Fruit fly (Drosophila melanogaster) whole organism, embryonic: ENCODE results near the gene CG12115.
A peak's percentile ranks its signal among the peaks of the same experiment; 100 is the strongest.

Experiments used
- Ada2b ChIP-seq: fragments of 200-800 bp; sonication (Bioruptor generic); IDR thresholded peaks from 2 replicates; pipeline ENCODE4 v1.3.6; 2022; ENCODE audit warnings: missing biosample characterization, missing genetic modification characterization
- Atf6 ChIP-seq: fragments of 200-800 bp; sonication (Bioruptor generic); IDR thresholded peaks from 2 replicates; pipeline ENCODE4 v1.3.6; 2022; ENCODE audit warnings: missing biosample characterization, missing genetic modification characterization
- B-H1 ChIP-seq: fragments of 200-800 bp; sonication (Bioruptor generic); IDR thresholded peaks from 3 replicates; pipeline ENCODE4 v1.3.6; 2022; ENCODE audit warnings: missing biosample characterization, missing genetic modification characterization
- Bgb ChIP-seq: fragments of 200-800 bp; sonication (Bioruptor generic); IDR thresholded peaks from 2 replicates; pipeline ENCODE4 v1.3.6; 2022; ENCODE audit warnings: missing biosample characterization, missing genetic modification characterization; ENCODE audit not compliant: partially characterized antibody
- BtbVII ChIP-seq: fragments of 200-800 bp; sonication (Bioruptor generic); optimal IDR thresholded peaks from 3 replicates; lab custom pipeline; 2017; ENCODE audit warnings: missing biosample characterization, mild to moderate bottlenecking, missing genetic modification characterization
- C15 ChIP-seq: fragments of 200-800 bp; sonication (Bioruptor generic); IDR thresholded peaks from 3 replicates; pipeline ENCODE4 v1.3.6; 2022; ENCODE audit warnings: missing biosample characterization, missing genetic modification characterization
- CG10321 ChIP-seq: fragments of 200-800 bp; sonication (Bioruptor generic); IDR thresholded peaks from 2 replicates; pipeline ENCODE4 v1.3.6; 2022; ENCODE audit warnings: missing biosample characterization, missing genetic modification characterization
- CG10959 ChIP-seq: fragments of 200-800 bp; sonication (Bioruptor generic); IDR thresholded peaks from 2 replicates; pipeline ENCODE4 v1.3.6; 2022; ENCODE audit warnings: missing biosample characterization, missing genetic modification characterization
- CG10979 ChIP-seq: fragments of 200-800 bp; sonication (Bioruptor generic); optimal IDR thresholded peaks from 2 replicates; lab custom pipeline; 2018; ENCODE audit warnings: missing biosample characterization, mild to moderate bottlenecking, missing genetic modification characterization, moderate library complexity
- CG11247 ChIP-seq: fragments of 200-800 bp; sonication (Bioruptor generic); IDR thresholded peaks from 2 replicates; pipeline ENCODE4 v1.3.6; 2022; ENCODE audit warnings: missing biosample characterization, missing genetic modification characterization
- CG11696 ChIP-seq: fragments of 200-800 bp; sonication (Bioruptor generic); IDR thresholded peaks from 2 replicates; pipeline ENCODE4 v1.3.6; 2022; ENCODE audit warnings: missing biosample characterization, missing genetic modification characterization
- CG12104 ChIP-seq: fragments of 200-800 bp; sonication (Bioruptor generic); optimal IDR thresholded peaks from 3 replicates; lab custom pipeline; 2016; ENCODE audit warnings: missing biosample characterization, missing genetic modification characterization
- CG12155 ChIP-seq: fragments of 200-800 bp; sonication (Bioruptor generic); optimal IDR thresholded peaks from 3 replicates; lab custom pipeline; 2016; ENCODE audit warnings: missing biosample characterization, missing genetic modification characterization
- CG12659 ChIP-seq: fragments of 200-800 bp; sonication (Bioruptor generic); optimal IDR thresholded peaks from 3 replicates; lab custom pipeline; 2017; ENCODE audit warnings: mild to moderate bottlenecking, missing biosample characterization, missing genetic modification reagents, missing genetic modification characterization
- CG13296 ChIP-seq: fragments of 200-800 bp; sonication (Bioruptor generic); optimal IDR thresholded peaks from 3 replicates; lab custom pipeline; 2018; ENCODE audit warnings: missing biosample characterization, mild to moderate bottlenecking, missing genetic modification characterization
- CG13424 ChIP-seq: fragments of 200-800 bp; sonication (Bioruptor generic); optimal IDR thresholded peaks from 2 replicates; lab custom pipeline; 2019; ENCODE audit warnings: missing biosample characterization, mild to moderate bottlenecking, missing genetic modification characterization, moderate library complexity
- CG15073 ChIP-seq: fragments of 200-800 bp; sonication (Bioruptor generic); optimal IDR thresholded peaks from 2 replicates; lab custom pipeline; 2016; ENCODE audit warnings: missing biosample characterization, missing genetic modification characterization
- CG17186 ChIP-seq: fragments of 200-800 bp; sonication (Bioruptor generic); optimal IDR thresholded peaks from 3 replicates; lab custom pipeline; 2017; ENCODE audit warnings: missing biosample characterization, missing genetic modification reagents, missing genetic modification characterization
- CG18262 ChIP-seq: fragments of 200-800 bp; optimal IDR thresholded peaks from 3 replicates; lab custom pipeline; 2019; ENCODE audit warnings: missing biosample characterization, mild to moderate bottlenecking, missing genetic modification characterization, moderate library complexity
- CG6683 ChIP-seq: fragments of 200-800 bp; sonication (Bioruptor generic); optimal IDR thresholded peaks from 2 replicates; lab custom pipeline; 2017; ENCODE audit warnings: missing biosample characterization, mild to moderate bottlenecking, missing genetic modification characterization, missing genetic modification reagents
- ERR ChIP-seq: fragments of 200-800 bp; sonication (Bioruptor generic); optimal IDR thresholded peaks from 2 replicates; lab custom pipeline; 2016; ENCODE audit warnings: missing biosample characterization, missing genetic modification characterization
- Elba2 ChIP-seq: fragments of 200-800 bp; sonication (Bioruptor generic); optimal IDR thresholded peaks from 3 replicates; lab custom pipeline; 2016; ENCODE audit warnings: missing biosample characterization, missing genetic modification characterization
- HHEX ChIP-seq: fragments of 200-800 bp; sonication (Bioruptor generic); optimal IDR thresholded peaks from 3 replicates; lab custom pipeline; 2017; ENCODE audit warnings: missing biosample characterization, mild to moderate bottlenecking, missing genetic modification characterization, missing genetic modification reagents
- Hmx ChIP-seq: fragments of 200-800 bp; sonication (Bioruptor generic); optimal IDR thresholded peaks from 2 replicates; lab custom pipeline; 2016; ENCODE audit warnings: missing biosample characterization, missing genetic modification characterization
- Hsf ChIP-seq: fragments of 200-800 bp; sonication (Bioruptor generic); optimal IDR thresholded peaks from 3 replicates; lab custom pipeline; 2016; ENCODE audit warnings: missing biosample characterization, missing genetic modification characterization
- Max ChIP-seq: fragments of 200-800 bp; sonication (Bioruptor generic); optimal IDR thresholded peaks from 2 replicates; lab custom pipeline; 2016; ENCODE audit warnings: missing biosample characterization, mild to moderate bottlenecking, missing genetic modification characterization
- Med ChIP-seq: fragments of 200-800 bp; sonication (Bioruptor generic); peaks from one replicate; lab custom pipeline; 2016; ENCODE audit warnings: missing biosample characterization, missing genetic modification characterization, mild to moderate bottlenecking, inconsistent platforms, moderate library complexity
- NfI ChIP-seq: fragments of 200-800 bp; sonication (Bioruptor generic); optimal IDR thresholded peaks from 3 replicates; lab custom pipeline; 2018; ENCODE audit warnings: missing biosample characterization, mild to moderate bottlenecking, missing genetic modification characterization, moderate library complexity
- Sry-δ ChIP-seq: fragments of 200-800 bp; sonication (Bioruptor generic); optimal IDR thresholded peaks from 2 replicates; lab custom pipeline; 2016; ENCODE audit warnings: missing biosample characterization, missing genetic modification characterization
- Usf ChIP-seq: fragments of 200-800 bp; sonication (Bioruptor generic); optimal IDR thresholded peaks from 2 replicates; lab custom pipeline; 2017; ENCODE audit warnings: missing genotype, missing biosample characterization, missing genetic modification characterization
- Xrp1 ChIP-seq: fragments of 200-800 bp; sonication (Bioruptor generic); IDR thresholded peaks from 2 replicates; pipeline ENCODE4 v1.3.6; 2022; ENCODE audit warnings: missing biosample characterization, missing genetic modification characterization
- al ChIP-seq: fragments of 200-800 bp; sonication (Bioruptor generic); IDR thresholded peaks from 2 replicates; pipeline ENCODE4 v1.3.6; 2022; ENCODE audit warnings: missing biosample characterization, missing genetic modification characterization
- bsh ChIP-seq, 2 experiments: fragments of 200-800 bp; sonication (Bioruptor generic); optimal IDR thresholded peaks; 2 replicates each; lab custom pipeline; 2017 to 2018; ENCODE audit warnings: mild to moderate bottlenecking in 2 of 2, missing biosample characterization in 2 of 2, missing genetic modification characterization in 2 of 2, moderate library complexity in 1 of 2
- cg ChIP-seq: fragments of 200-800 bp; sonication (Bioruptor generic); optimal IDR thresholded peaks from 3 replicates; lab custom pipeline; 2019; ENCODE audit warnings: missing biosample characterization, mild to moderate bottlenecking, missing genetic modification characterization, moderate library complexity
- crp ChIP-seq, 2 experiments: fragments of 200-800 bp; sonication (Bioruptor generic); optimal IDR thresholded peaks; 2 replicates in 1 of 2; 3 replicates in 1 of 2; lab custom pipeline; 2017; ENCODE audit warnings: missing biosample characterization in 2 of 2, missing genetic modification characterization in 2 of 2, mild to moderate bottlenecking in 1 of 2, moderate library complexity in 1 of 2
- dimm ChIP-seq: fragments of 200-800 bp; sonication (Bioruptor generic); IDR thresholded peaks from 2 replicates; pipeline ENCODE4 v1.3.6; 2022; ENCODE audit warnings: missing biosample characterization, missing genetic modification characterization
- fd3F ChIP-seq: fragments of 200-800 bp; sonication (Bioruptor generic); optimal IDR thresholded peaks from 2 replicates; lab custom pipeline; 2018; ENCODE audit warnings: missing biosample characterization, mild to moderate bottlenecking, missing genetic modification characterization, moderate library complexity
- hb ChIP-seq: fragments of 200-800 bp; sonication (Bioruptor generic); IDR thresholded peaks from 3 replicates; pipeline ENCODE4 v1.3.6; 2022; ENCODE audit warnings: missing biosample characterization, missing genetic modification characterization; ENCODE audit not compliant: partially characterized antibody
- lab ChIP-seq: fragments of 200-800 bp; sonication (Bioruptor generic); optimal IDR thresholded peaks from 3 replicates; lab custom pipeline; 2017; ENCODE audit warnings: missing biosample characterization, missing genetic modification characterization, mild to moderate bottlenecking, moderate library complexity, missing genetic modification reagents
- lov ChIP-seq, 2 experiments: fragments of 200-800 bp in 1 of 2; fragments of >200 bp in 1 of 2; sonication (Bioruptor generic) in 1 of 2; IDR thresholded peaks in 1 of 2; optimal IDR thresholded peaks in 1 of 2; 2 replicates in 1 of 2; 3 replicates in 1 of 2; pipeline versions ENCODE4 v1.3.6 to Lab custom; 2017 to 2022; ENCODE audit warnings: missing biosample characterization in 1 of 2, missing genetic modification characterization in 1 of 2
- mirr ChIP-seq: fragments of 200-800 bp; sonication (Bioruptor generic); optimal IDR thresholded peaks from 3 replicates; lab custom pipeline; 2018; ENCODE audit warnings: missing biosample characterization, mild to moderate bottlenecking, missing genetic modification characterization
- ranshi ChIP-seq: fragments of 200-800 bp; sonication (Bioruptor generic); IDR thresholded peaks from 2 replicates; pipeline ENCODE4 v1.3.6; 2022; ENCODE audit warnings: missing biosample characterization, missing genetic modification characterization
- slbo ChIP-seq: fragments of 200-800 bp; sonication (Bioruptor generic); IDR thresholded peaks from 2 replicates; pipeline ENCODE4 v1.3.6; 2022; ENCODE audit warnings: missing biosample characterization, missing genetic modification characterization
- sqz ChIP-seq: fragments of 200-800 bp; sonication (Bioruptor generic); optimal IDR thresholded peaks from 3 replicates; lab custom pipeline; 2018; ENCODE audit warnings: missing biosample characterization, mild to moderate bottlenecking, missing genetic modification characterization
- stc ChIP-seq: fragments of 200-800 bp; sonication (Bioruptor generic); IDR thresholded peaks from 2 replicates; pipeline ENCODE4 v1.3.6; 2022; ENCODE audit warnings: missing biosample characterization, missing genetic modification characterization
- tgo ChIP-seq: fragments of 200-800 bp; sonication (Bioruptor generic); IDR thresholded peaks from 3 replicates; pipeline ENCODE4 v1.3.6; 2022; ENCODE audit warnings: missing biosample characterization, missing genetic modification characterization
- tna ChIP-seq: fragments of 200-800 bp; sonication (Bioruptor generic); IDR thresholded peaks from 2 replicates; pipeline ENCODE4 v1.3.6; 2022; ENCODE audit warnings: missing biosample characterization, missing genetic modification characterization; ENCODE audit not compliant: partially characterized antibody
- ttk ChIP-seq: fragments of 200-800 bp; sonication (Bioruptor generic); IDR thresholded peaks from 2 replicates; pipeline ENCODE4 v2.1.2; 2022; ENCODE audit warnings: missing biosample characterization, missing genetic modification characterization
- zf30C ChIP-seq: fragments of 200-800 bp; sonication (Bioruptor generic); optimal IDR thresholded peaks from 3 replicates; lab custom pipeline; 2018; ENCODE audit warnings: missing biosample characterization, mild to moderate bottlenecking, missing genetic modification characterization

The CG12115 gene

DNA sequence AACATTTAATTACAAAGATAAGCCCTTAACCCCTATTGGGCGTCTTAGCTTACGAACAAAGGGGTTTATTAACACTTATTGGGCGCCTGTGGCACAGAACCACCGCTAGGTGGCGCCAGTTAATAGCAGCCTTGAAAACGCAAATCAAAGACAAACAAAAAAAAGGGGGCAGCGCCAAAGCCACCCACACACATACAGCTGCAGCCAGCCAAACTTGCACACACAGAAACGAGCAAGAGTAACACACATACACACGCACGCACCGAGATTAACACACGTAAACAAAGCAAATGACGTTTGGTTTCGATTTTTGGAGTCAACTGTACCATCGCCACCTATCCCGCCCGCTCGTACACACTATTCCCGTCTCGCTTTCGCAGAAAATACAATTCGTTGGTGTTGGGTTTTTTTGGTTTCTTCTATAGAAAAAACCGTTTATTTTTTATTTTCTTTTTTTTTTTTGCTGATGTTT lies 38.2 kb downstream of the CG12115 start (continued):
- TF ChIP-seq ranshi (GFP tag; lab: Robert Waterston, UW) = peak; percentile 5; the same call in 1 of the 2 replicates
- TF ChIP-seq Max (GFP tag; lab: Kevin White, UChicago) = no peak
- TF ChIP-seq BtbVII (GFP tag; lab: Kevin White, UChicago) = peak; percentile 31
- TF ChIP-seq CG10979 (tag; lab: Kevin White, UChicago) = peak; percentile 48
- TF ChIP-seq Atf6 (GFP tag; lab: Robert Waterston, UW) = peak; percentile 56
- peak; percentile 67 for TF ChIP-seq mirr (GFP tag; lab: Kevin White, UChicago)
- peak; percentile 7 for TF ChIP-seq Sry-δ
- TF ChIP-seq Usf (GFP tag; lab: Kevin White, UChicago) = no peak
- peak; percentile 43 for TF ChIP-seq zf30C (GFP tag; lab: Kevin White, UChicago)
- peak; percentile 8 for TF ChIP-seq CG12155 (GFP tag; lab: Kevin White, UChicago)
- TF ChIP-seq lov (optimal IDR thresholded peaks at IDR 0.05; lab: Kevin White, UChicago) = no peak
- 0 out of 3 replicates have a peak, but pooled peaks have one; percentile 23 for TF ChIP-seq lov (GFP tag; IDR thresholded peaks at IDR 0.05; lab: Robert Waterston, UW)
- peak; percentile 41 for TF ChIP-seq fd3F (GFP tag; lab: Kevin White, UChicago)
- 0 out of 2 replicates have a peak, but pooled peaks have one; percentile 30 for TF ChIP-seq Bgb (GFP tag; lab: Robert Waterston, UW)
- peak; percentile 71 for TF ChIP-seq CG10959
- TF ChIP-seq stc (GFP tag; lab: Robert Waterston, UW) = 0 out of 2 replicates have a peak, but pooled peaks have one; percentile 11
- no peak for TF ChIP-seq crp (GFP tag; optimal IDR thresholded peaks at IDR 0.05; lab: Kevin White, UChicago)
- TF ChIP-seq al = no peak
- TF ChIP-seq B-H1 (GFP tag; lab: Robert Waterston, UW) = no peak
- peak; percentile 33 for TF ChIP-seq CG17186 (GFP tag; lab: Kevin White, UChicago)
- TF ChIP-seq ttk (GFP tag; lab: Robert Waterston, UW) = 0 out of 2 replicates have a peak, but pooled peaks have one; percentile 22
- no peak for TF ChIP-seq C15 (GFP tag; lab: Robert Waterston, UW)
- TF ChIP-seq sqz = peak; percentile 83
- 0 out of 2 replicates have a peak, but pooled peaks have one; percentile 29 for TF ChIP-seq CG11696
- TF ChIP-seq tgo (GFP tag; lab: Robert Waterston, UW) = 0 out of 3 replicates have a peak, but pooled peaks have one; percentile 15
- peak; percentile 61 for TF ChIP-seq CG12659
- no peak for TF ChIP-seq CG6683 (GFP tag; lab: Kevin White, UChicago)
- peak; percentile 19 for TF ChIP-seq NfI (GFP tag; lab: Kevin White, UChicago)
- TF ChIP-seq Med (GFP tag; lab: Kevin White, UChicago) = peak; percentile 81
- TF ChIP-seq CG13424 (tag; lab: Kevin White, UChicago) = peak; percentile 2
- TF ChIP-seq HHEX = peak; percentile 3
- peak; percentile 24 for TF ChIP-seq CG12104 (GFP tag; lab: Kevin White, UChicago)
- TF ChIP-seq hb = no peak
- TF ChIP-seq dimm (GFP tag; lab: Robert Waterston, UW) = no peak
- no peak for TF ChIP-seq CG15073 (GFP tag; lab: Kevin White, UChicago)
- peak; percentile 92 for TF ChIP-seq cg (GFP tag; lab: Kevin White, UChicago)
- peak; percentile 91 for TF ChIP-seq Elba2
- TF ChIP-seq slbo (GFP tag; lab: Robert Waterston, UW) = peak; percentile 44; the same call in 1 of the 2 replicates
- TF ChIP-seq lab (GFP tag; lab: Kevin White, UChicago) = no peak
- TF ChIP-seq CG13296 (GFP tag; lab: Kevin White, UChicago) = peak; percentile 40
- TF ChIP-seq Hsf (GFP tag; lab: Kevin White, UChicago) = peak; percentile 35
- no peak for TF ChIP-seq Hmx (GFP tag; lab: Kevin White, UChicago)
- TF ChIP-seq CG10321 (GFP tag; lab: Robert Waterston, UW) = peak; percentile 83
- TF ChIP-seq CG18262 = peak; percentile 11
- TF ChIP-seq ERR (GFP tag; lab: Kevin White, UChicago) = peak; percentile 41
- peak; percentile 11; the same call in 1 of the 2 replicates for TF ChIP-seq CG11247 (GFP tag; lab: Robert Waterston, UW)
- no peak for TF ChIP-seq Ada2b (GFP tag; lab: Robert Waterston, UW)
- peak; percentile 18; the same call in 1 of the 2 replicates for TF ChIP-seq tna (GFP tag; lab: Robert Waterston, UW)
- TF ChIP-seq bsh (GFP tag; optimal IDR thresholded peaks at IDR 0.05; lab: Kevin White, UChicago) = peak; percentile 19 to 20
- TF ChIP-seq Xrp1 (GFP tag; lab: Robert Waterston, UW) = peak; percentile 42; the same call in 1 of the 2 replicates
